Worm (Caenorhabditis elegans): ENCODE measurements around the gene C37E2.10.
A peak's percentile ranks its signal among the peaks of the same experiment; 100 is the strongest.

C37E2.10 gene

DNA sequence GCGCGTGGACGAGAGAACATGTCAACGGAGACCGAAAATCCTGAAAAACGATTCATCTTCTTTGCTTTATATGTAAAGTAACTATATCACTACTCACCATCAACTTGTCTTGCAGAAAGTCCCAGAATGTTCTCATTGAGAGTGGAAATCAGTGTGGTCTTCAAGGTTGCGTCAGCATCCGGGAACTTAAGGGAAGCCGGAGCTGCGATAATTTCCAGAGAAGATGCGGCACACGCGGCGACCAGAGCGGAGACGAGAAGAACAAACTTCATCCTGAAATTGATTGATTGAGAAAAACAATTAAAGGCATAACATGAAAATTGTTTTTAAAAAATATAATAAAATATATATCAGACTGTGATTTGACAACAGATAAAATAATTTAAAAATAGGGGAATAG is 14.6 kb upstream of the C37E2.10 start, which contains the start of gene vha-20 (continued):
- no peak for TF ChIP-seq efl-1 (GFP tag; optimal IDR thresholded peaks at IDR 0.05)

DNA sequence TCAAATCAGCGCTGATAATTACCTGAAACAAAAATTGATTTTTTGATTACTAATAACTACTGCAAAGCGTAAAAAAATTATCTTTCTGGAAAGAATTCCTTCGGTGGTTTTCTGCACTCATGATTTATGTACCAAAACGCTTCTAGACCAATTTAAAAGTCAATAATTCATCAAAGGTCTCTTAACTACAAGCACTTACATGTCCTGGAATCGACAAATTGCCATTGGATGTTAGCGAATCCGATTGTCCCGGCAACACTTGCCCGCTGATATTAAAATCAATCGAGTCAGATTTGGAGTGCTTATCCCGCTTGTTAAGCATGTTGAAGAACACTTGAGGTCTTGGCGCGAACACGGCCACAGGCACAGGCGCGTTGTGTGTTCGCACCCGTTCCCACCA is 13.6 kb upstream of the C37E2.10 start:
- TF ChIP-seq cebp-2 (GFP tag; IDR thresholded peaks at IDR 0.05), result 0 out of 2 replicates have a peak, but pooled peaks have one; percentile 44
- TF ChIP-seq F52B5.7 (tag; optimal IDR thresholded peaks at IDR 0.05), result no peak

DNA sequence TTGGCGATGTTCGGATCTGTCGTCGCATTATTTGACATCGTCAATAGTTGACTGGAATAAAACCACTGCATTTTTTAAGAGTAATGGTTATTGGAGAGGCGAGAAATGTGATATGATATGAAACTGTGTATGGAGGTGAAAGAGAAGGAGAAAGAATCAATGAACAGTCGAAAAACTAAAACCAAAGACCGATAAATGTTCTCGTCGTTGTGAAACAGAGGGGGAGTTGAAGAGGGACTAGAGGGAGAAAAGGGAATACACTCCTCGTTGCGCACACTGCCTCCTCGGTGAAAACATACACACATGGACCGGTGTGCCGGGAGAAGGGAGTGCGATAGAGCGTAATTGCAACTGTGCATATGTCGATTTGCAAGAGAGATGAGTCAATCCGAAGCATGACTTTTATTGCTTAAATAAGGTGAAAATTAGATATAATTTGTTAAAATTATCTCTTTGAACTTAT is 9.2 kb upstream of the C37E2.10 start, which contains the start of gene sym-4:
Gene sym-4, minus strand, starts transcription at position 51 of the 463 bp plus-strand sequence.
- TF ChIP-seq Y67H2A.10 (GFP tag; conservative IDR thresholded peaks at IDR 0.05), result peak; percentile 73; the same call in 1 of the 2 replicates
- no peak for TF ChIP-seq attf-3 (GFP tag; conservative IDR thresholded peaks at IDR 0.05)
- peak; percentile 63 for TF ChIP-seq sptf-2 (GFP tag; optimal IDR thresholded peaks at IDR 0.05)
- TF ChIP-seq nfyb-1 (GFP tag; IDR thresholded peaks at IDR 0.05), result peak; percentile 86; the same call in 1 of the 2 replicates
- TF ChIP-seq hrde-1 (tag; optimal IDR thresholded peaks at IDR 0.05; ENCODE audit: borderline replicate concordance), result no peak
- TF ChIP-seq sea-2 (GFP tag; IDR thresholded peaks at IDR 0.05), result no peak
- TF ChIP-seq T26A5.8 (tag; optimal IDR thresholded peaks at IDR 0.05), result no peak
- 0 out of 2 replicates have a peak, but pooled peaks have one; percentile 31 for TF ChIP-seq Y56A3A.18 (GFP tag; IDR thresholded peaks at IDR 0.05)
- no peak for TF ChIP-seq F52B5.7 (tag; optimal IDR thresholded peaks at IDR 0.05)
- TF ChIP-seq aptf-3 (GFP tag; IDR thresholded peaks at IDR 0.05), result no peak
- TF ChIP-seq F23B12.7 (tag; optimal IDR thresholded peaks at IDR 0.05; ENCODE audit: insufficient read depth), result peak; percentile 63
- no peak for TF ChIP-seq ceh-58 (GFP tag; IDR thresholded peaks at IDR 0.05)
- no peak for TF ChIP-seq Y79H2A.3 (GFP tag; conservative IDR thresholded peaks at IDR 0.05)
- TF ChIP-seq let-607 (tag; optimal IDR thresholded peaks at IDR 0.05), result peak; percentile 69
- peak; percentile 89 for TF ChIP-seq B0336.3 (GFP tag; IDR thresholded peaks at IDR 0.05)
- no peak for TF ChIP-seq cebp-2 (GFP tag; IDR thresholded peaks at IDR 0.05)
- no peak for TF ChIP-seq F49E8.2 (tag; optimal IDR thresholded peaks at IDR 0.05; ENCODE audit: insufficient read depth)
- TF ChIP-seq madf-3 (GFP tag; IDR thresholded peaks at IDR 0.05), result no peak
- TF ChIP-seq Y95B8A.8 (GFP tag; IDR thresholded peaks at IDR 0.05), result no peak
- peak; percentile 69 for TF ChIP-seq somi-1 (GFP tag; optimal IDR thresholded peaks at IDR 0.05)
- no peak for TF ChIP-seq T07F8.4 (tag; optimal IDR thresholded peaks at IDR 0.05)
- peak; percentile 74 for TF ChIP-seq lir-1 (GFP tag; conservative IDR thresholded peaks at IDR 0.05)
- peak; percentile 87 for TF ChIP-seq ztf-18 (tag; optimal IDR thresholded peaks at IDR 0.05)
- no peak for TF ChIP-seq snpc-1.3 (tag; optimal IDR thresholded peaks at IDR 0.05; ENCODE audit: insufficient read depth)
- peak; percentile 98 for TF ChIP-seq attf-5 (GFP tag; optimal IDR thresholded peaks at IDR 0.05)
- no peak for TF ChIP-seq tbx-9 (tag; optimal IDR thresholded peaks at IDR 0.05; ENCODE audit: borderline replicate concordance)
- no peak for TF ChIP-seq fkh-3 (tag; optimal IDR thresholded peaks at IDR 0.05)
- no peak for TF ChIP-seq unc-62 (GFP tag; optimal IDR thresholded peaks at IDR 0.05)
- peak; percentile 66 for TF ChIP-seq lin-54 (GFP tag; optimal IDR thresholded peaks at IDR 0.05)
- TF ChIP-seq ets-4 (GFP tag; optimal IDR thresholded peaks at IDR 0.05), result peak; percentile 98
- TF ChIP-seq nhr-27 (tag; optimal IDR thresholded peaks at IDR 0.05), result no peak
- peak; percentile 91 for TF ChIP-seq nhr-90 (tag; optimal IDR thresholded peaks at IDR 0.05)
- no peak for TF ChIP-seq ceh-100 (GFP tag; IDR thresholded peaks at IDR 0.05)
- no peak for TF ChIP-seq rec-8 (tag; optimal IDR thresholded peaks at IDR 0.05)
- peak; percentile 90 for TF ChIP-seq lin-40 (tag; optimal IDR thresholded peaks at IDR 0.05)
- TF ChIP-seq ekl-4 (GFP tag; IDR thresholded peaks at IDR 0.05), result peak; percentile 92
- no peak for TF ChIP-seq ccch-3 (GFP tag; optimal IDR thresholded peaks at IDR 0.05)
- no peak for TF ChIP-seq F10E7.11 (tag; optimal IDR thresholded peaks at IDR 0.05)
- TF ChIP-seq hmg-1.2 (GFP tag; IDR thresholded peaks at IDR 0.05), result peak; percentile 91
- no peak for TF ChIP-seq nfya-2 (GFP tag; IDR thresholded peaks at IDR 0.05)
- TF ChIP-seq egrh-3 (GFP tag; IDR thresholded peaks at IDR 0.05), result 0 out of 2 replicates have a peak, but pooled peaks have one; percentile 27
- TF ChIP-seq nfya-1 (tag; optimal IDR thresholded peaks at IDR 0.05; ENCODE audit: borderline replicate concordance, insufficient read depth), result no peak
